Worm (Caenorhabditis elegans) whole organism, L2 larva: Measurements from ENCODE around the gene B0303.14.
A peak's percentile ranks its signal among the peaks of the same experiment; 100 is the strongest.

Experiments used
- C34F6.9 ChIP-seq: fragments of 150-350 bp; optimal IDR thresholded peaks from 2 replicates; lab custom pipeline; 2014; ENCODE audit warnings: missing biosample characterization, missing genetic modification characterization
- Y55F3AM.14 ChIP-seq: fragments of 200-800 bp; sonication (Bioruptor generic); optimal IDR thresholded peaks from 2 replicates; lab custom pipeline; 2018; ENCODE audit warnings: mild to moderate bottlenecking, missing genetic modification characterization, missing compliant biosample characterization
- ZK546.5 ChIP-seq: sonication (generic microtip); optimal IDR thresholded peaks from 2 replicates; lab custom pipeline; 2017; ENCODE audit warnings: missing biosample characterization, missing genetic modification characterization
- alr-1 ChIP-seq: fragments of 150-350 bp; optimal IDR thresholded peaks from 2 replicates; lab custom pipeline; 2014; ENCODE audit warnings: missing biosample characterization, missing genetic modification characterization
- ama-1 ChIP-seq: fragments of 150-350 bp; optimal IDR thresholded peaks from 2 replicates; lab custom pipeline; 2018; ENCODE audit warnings: inconsistent platforms
- ceh-82 ChIP-seq: fragments of 150-350 bp; optimal IDR thresholded peaks from 2 replicates; lab custom pipeline; 2014; ENCODE audit warnings: missing biosample characterization, missing genetic modification characterization
- crh-2 ChIP-seq: sonication (generic microtip); optimal IDR thresholded peaks from 2 replicates; lab custom pipeline; 2017; ENCODE audit warnings: missing biosample characterization, missing genetic modification characterization
- egl-27 ChIP-seq: sonication (generic microtip); optimal IDR thresholded peaks from 3 replicates; lab custom pipeline; 2017; ENCODE audit warnings: missing biosample characterization, missing genetic modification reagents, missing genetic modification characterization
- elt-1 ChIP-seq: fragments of 150-350 bp; optimal IDR thresholded peaks from 2 replicates; lab custom pipeline; 2014; ENCODE audit warnings: missing biosample characterization, missing genetic modification characterization
- elt-3 ChIP-seq: sonication (generic microtip); optimal IDR thresholded peaks from 2 replicates; lab custom pipeline; 2017; ENCODE audit warnings: missing biosample characterization, missing genetic modification characterization
- fos-1 ChIP-seq: fragments of 150-350 bp; optimal IDR thresholded peaks from 2 replicates; lab custom pipeline; 2014; ENCODE audit warnings: missing biosample characterization, missing genetic modification characterization
- gmeb-1 ChIP-seq: fragments of 150-350 bp; optimal IDR thresholded peaks from 2 replicates; lab custom pipeline; 2014; ENCODE audit warnings: missing biosample characterization, missing genetic modification characterization
- lin-11 ChIP-seq: fragments of 150-350 bp; sonication (generic microtip); optimal IDR thresholded peaks from 2 replicates; lab custom pipeline; 2014; ENCODE audit warnings: missing biosample characterization, missing genetic modification characterization, inconsistent platforms, mixed read lengths
- lin-13 ChIP-seq: fragments of 150-350 bp; optimal IDR thresholded peaks from 2 replicates; lab custom pipeline; 2014; ENCODE audit warnings: missing biosample characterization, missing genetic modification reagents, missing genetic modification characterization
- lsy-2 ChIP-seq, 2 experiments: fragments of 150-350 bp in 1 of 2; sonication (generic microtip) in 1 of 2; optimal IDR thresholded peaks; 2 replicates each; lab custom pipeline; 2014 to 2017; ENCODE audit warnings: missing biosample characterization in 2 of 2, missing genetic modification characterization in 2 of 2
- mab-5 ChIP-seq: fragments of 150-350 bp; optimal IDR thresholded peaks from 2 replicates; lab custom pipeline; 2014; ENCODE audit warnings: missing biosample characterization, missing genetic modification characterization
- mbf-1 ChIP-seq: sonication (generic microtip); optimal IDR thresholded peaks from 2 replicates; lab custom pipeline; 2017; ENCODE audit warnings: missing biosample characterization, missing genetic modification characterization
- mdl-1 ChIP-seq, 2 experiments: fragments of 150-350 bp in 1 of 2; sonication (generic microtip) in 1 of 2; optimal IDR thresholded peaks; 2 replicates each; lab custom pipeline; 2017; ENCODE audit warnings: missing biosample characterization in 2 of 2, missing genetic modification characterization in 2 of 2
- nhr-10 ChIP-seq: sonication (generic microtip); optimal IDR thresholded peaks from 2 replicates; lab custom pipeline; 2017; ENCODE audit warnings: missing biosample characterization, missing genetic modification characterization
- nhr-11 ChIP-seq: fragments of 150-350 bp; optimal IDR thresholded peaks from 2 replicates; lab custom pipeline; 2014; ENCODE audit warnings: missing biosample characterization, missing genetic modification characterization
- nhr-129 ChIP-seq: fragments of 150-350 bp; optimal IDR thresholded peaks from 2 replicates; lab custom pipeline; 2014; ENCODE audit warnings: missing biosample characterization, missing genetic modification characterization
- nhr-23 ChIP-seq: fragments of 150-350 bp; optimal IDR thresholded peaks from 2 replicates; lab custom pipeline; 2014; ENCODE audit warnings: missing biosample characterization, missing genetic modification reagents, missing genetic modification characterization
- nhr-237 ChIP-seq: fragments of 150-350 bp; optimal IDR thresholded peaks from 2 replicates; lab custom pipeline; 2014; ENCODE audit warnings: missing biosample characterization, missing genetic modification characterization
- nhr-25 ChIP-seq: fragments of 150-350 bp; sonication (generic microtip); optimal IDR thresholded peaks from 3 replicates; lab custom pipeline; 2014; ENCODE audit warnings: missing biosample characterization, missing genetic modification characterization
- nhr-6 ChIP-seq: fragments of 150-350 bp; optimal IDR thresholded peaks from 2 replicates; lab custom pipeline; 2014; ENCODE audit warnings: missing biosample characterization, missing genetic modification characterization
- nhr-77 ChIP-seq: fragments of 150-350 bp; optimal IDR thresholded peaks from 2 replicates; lab custom pipeline; 2014; ENCODE audit warnings: missing biosample characterization, missing genetic modification characterization
- sem-4 ChIP-seq: fragments of 150-350 bp; optimal IDR thresholded peaks from 2 replicates; lab custom pipeline; 2014; ENCODE audit warnings: missing biosample characterization, missing genetic modification reagents, missing genetic modification characterization
- skn-1 ChIP-seq: sonication (generic microtip); optimal IDR thresholded peaks from 2 replicates; lab custom pipeline; 2017; ENCODE audit warnings: missing biosample characterization, missing genetic modification characterization
- sma-3 ChIP-seq: sonication (generic microtip); optimal IDR thresholded peaks from 2 replicates; lab custom pipeline; 2016; ENCODE audit warnings: missing genetic modification reagents, missing genetic modification characterization, missing compliant biosample characterization
- snpc-4 ChIP-seq: fragments of 150-350 bp; optimal IDR thresholded peaks from 2 replicates; lab custom pipeline; 2014; ENCODE audit warnings: missing biosample characterization, missing genetic modification characterization
- unc-39 ChIP-seq: fragments of 150-350 bp; optimal IDR thresholded peaks from 2 replicates; lab custom pipeline; 2014; ENCODE audit warnings: missing biosample characterization, missing genetic modification characterization
- unc-62 ChIP-seq: fragments of 150-350 bp; optimal IDR thresholded peaks from 2 replicates; lab custom pipeline; 2014; ENCODE audit warnings: missing biosample characterization, missing genetic modification reagents, missing genetic modification characterization
- ztf-11 ChIP-seq: sonication (generic microtip); optimal IDR thresholded peaks from 2 replicates; lab custom pipeline; 2017; ENCODE audit warnings: missing biosample characterization, missing genetic modification characterization
- ztf-4 ChIP-seq: fragments of 150-350 bp; optimal IDR thresholded peaks from 2 replicates; lab custom pipeline; 2014; ENCODE audit warnings: missing biosample characterization, missing genetic modification characterization

B0303.14 gene

DNA sequence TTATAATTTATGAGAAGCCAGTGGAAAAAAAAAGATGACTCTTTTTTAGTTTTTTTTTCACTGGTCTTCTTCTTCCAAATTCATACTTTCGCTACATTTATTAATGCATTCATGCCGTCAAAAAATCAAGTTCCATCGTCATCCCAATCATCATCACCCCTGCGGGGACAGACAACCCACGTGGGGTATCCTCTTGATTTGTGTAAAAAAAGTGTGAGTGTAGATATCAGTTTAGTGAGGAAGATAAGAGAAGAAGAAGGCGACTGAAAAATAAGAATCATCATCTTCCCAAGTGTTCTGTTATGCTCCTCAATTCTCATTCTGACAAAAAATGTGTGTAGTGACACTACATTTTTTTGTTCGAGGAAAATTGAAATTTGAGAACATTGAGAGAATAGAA, 16.0 kb upstream of the B0303.14 start (continued):
- TF ChIP-seq mab-5 (tag; lab: Kevin White, UChicago) (no peak), mdl-1 (tag; optimal IDR thresholded peaks at IDR 0.05; lab: Kevin White, UChicago) (peak in 1 of 2 experiments; percentile 33), fos-1 (tag; lab: Kevin White, UChicago) (no peak), sem-4 (tag; lab: Kevin White, UChicago) (no peak), ztf-4 (tag; lab: Kevin White, UChicago) (peak; percentile 54), ama-1 (lab: Kevin White, UChicago) (no peak), nhr-25 (tag; lab: Kevin White, UChicago) (peak; percentile 25), unc-62 (no peak), ceh-82 (tag; lab: Kevin White, UChicago) (no peak), alr-1 (tag; lab: Kevin White, UChicago) (no peak), snpc-4 (tag; lab: Kevin White, UChicago) (no peak), nhr-6 (tag; lab: Kevin White, UChicago) (no peak), nhr-23 (no peak)

- TF ChIP-seq sma-3 (GFP tag; lab: Kevin White, UChicago) (no peak), snpc-4 (tag; lab: Kevin White, UChicago) (no peak), nhr-23 (no peak), Y55F3AM.14 (no peak), lsy-2 (tag; optimal IDR thresholded peaks at IDR 0.05; lab: Kevin White, UChicago) (no peak), egl-27 (tag; lab: Kevin White, UChicago) (no peak), skn-1 (tag; lab: Kevin White, UChicago) (no peak), ama-1 (lab: Kevin White, UChicago) (no peak), gmeb-1 (no peak), unc-62 (no peak), unc-39 (tag; lab: Kevin White, UChicago) (no peak), crh-2 (tag; lab: Kevin White, UChicago) (no peak), ztf-4 (tag; lab: Kevin White, UChicago) (no peak), lin-13 (GFP tag; lab: Kevin White, UChicago) (no peak), mbf-1 (tag; lab: Kevin White, UChicago) (no peak), elt-1 (tag; lab: Kevin White, UChicago) (no peak), nhr-10 (tag; lab: Kevin White, UChicago) (no peak), sem-4 (tag; lab: Kevin White, UChicago) (no peak), nhr-237 (tag; lab: Kevin White, UChicago) (no peak)
These were observed 15.3 kb upstream of the B0303.14 start, which contains the start of gene ZK370.4 for ce11 chrIII:8731310-8731709. Gene ZK370.4 (minus strand): TSS chrIII:8731410.

DNA sequence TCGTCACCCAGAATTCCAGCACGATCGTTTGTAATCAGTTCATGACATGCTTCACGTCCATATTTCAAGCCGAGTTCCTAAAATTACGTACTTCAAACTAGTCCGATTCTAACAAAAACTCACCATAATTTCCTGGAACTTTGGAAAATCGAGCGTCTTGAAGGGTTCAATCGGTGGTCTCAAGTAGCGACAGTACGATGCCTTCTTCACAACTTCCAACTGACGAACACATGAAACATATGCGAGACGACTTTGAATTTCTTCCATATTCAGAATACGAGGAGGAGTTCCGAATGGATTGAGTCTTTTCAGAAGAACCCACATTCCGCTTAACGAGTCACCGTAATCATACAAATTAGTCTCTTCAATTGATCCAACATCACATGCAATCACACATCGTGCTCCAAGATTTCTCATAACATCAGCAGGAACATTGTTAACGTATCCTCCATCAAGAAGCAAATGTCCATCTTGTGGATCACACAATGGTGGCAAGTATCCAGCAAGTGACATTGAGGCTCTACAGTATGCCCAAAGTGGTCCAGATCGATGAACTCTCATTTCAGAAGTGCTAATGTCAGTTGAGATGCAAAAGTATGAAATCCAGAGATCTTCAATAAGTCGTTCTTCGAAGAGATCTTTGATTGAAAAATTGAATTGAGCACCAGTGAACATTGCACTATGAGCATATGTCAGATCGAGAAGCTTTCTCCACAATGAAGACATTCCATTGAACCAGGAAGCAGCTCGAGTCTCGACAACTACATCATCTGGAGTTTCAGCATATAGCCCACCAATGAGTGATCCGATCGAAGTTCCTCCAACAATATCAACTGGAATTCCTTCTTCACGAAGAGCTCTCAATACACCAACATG, 10.3 kb upstream of the B0303.14 start:
- TF ChIP-seq elt-3, result no peak
- no peak for TF ChIP-seq C34F6.9 (tag; lab: Kevin White, UChicago)
- no peak for TF ChIP-seq mdl-1 (tag; optimal IDR thresholded peaks at IDR 0.05; lab: Kevin White, UChicago)
- TF ChIP-seq nhr-129 (tag; lab: Kevin White, UChicago), result no peak
- no peak for TF ChIP-seq fos-1 (tag; lab: Kevin White, UChicago)
- TF ChIP-seq unc-39 (tag; lab: Kevin White, UChicago), result no peak
- TF ChIP-seq nhr-77 (tag; lab: Kevin White, UChicago), result no peak
- TF ChIP-seq egl-27 (tag; lab: Kevin White, UChicago), result no peak
- no peak for TF ChIP-seq unc-62
- TF ChIP-seq skn-1 (tag; lab: Kevin White, UChicago), result no peak
- no peak for TF ChIP-seq ZK546.5

DNA sequence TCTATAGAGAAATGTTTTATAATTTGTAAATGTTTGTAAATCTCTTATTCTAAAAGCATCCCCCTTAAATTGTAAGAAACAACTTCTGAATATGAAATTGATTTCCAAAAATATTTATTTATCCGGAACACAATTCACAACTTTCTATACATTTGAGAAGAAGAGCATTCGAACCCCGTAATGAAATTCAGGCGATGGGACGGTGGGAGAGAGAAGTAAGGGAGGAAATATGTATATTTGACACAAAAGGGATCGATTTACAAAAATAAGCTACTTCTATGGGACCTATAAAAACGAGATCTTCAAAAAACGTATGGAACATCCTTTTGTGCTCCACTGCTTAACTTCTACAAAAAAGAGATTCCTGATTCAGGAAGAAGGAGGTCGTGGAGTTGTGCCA, 9.2 kb upstream of the B0303.14 start:
- TF ChIP-seq ceh-82 (tag; lab: Kevin White, UChicago) (no peak), sma-3 (GFP tag; lab: Kevin White, UChicago) (no peak), lin-11 (tag; lab: Kevin White, UChicago) (no peak), C34F6.9 (tag; lab: Kevin White, UChicago) (no peak), ztf-4 (tag; lab: Kevin White, UChicago) (no peak), nhr-11 (tag; lab: Kevin White, UChicago) (no peak), ztf-11 (tag; lab: Kevin White, UChicago) (no peak)
- TF ChIP-seq, all 48 proteins: peak for 0
